Fruit fly (Drosophila melanogaster): ENCODE measurements around the gene CG4956.

dm6 chr3R:25739727-25740126, 38.4 kb downstream of the CG4956 start:
- TF ChIP-seq CG16779 (tag; optimal IDR thresholded peaks at IDR 0.05) (no peak), CG15336 (GFP tag; IDR thresholded peaks at IDR 0.05) (no peak), CG8319 (GFP tag; optimal IDR thresholded peaks at IDR 0.05) (no peak), cyc (GFP tag; optimal IDR thresholded peaks at IDR 0.05) (no peak), Lpt (GFP tag; optimal IDR thresholded peaks at IDR 0.05) (no peak), Blimp-1 (GFP tag; optimal IDR thresholded peaks at IDR 0.05) (no peak), CG11902 (GFP tag; optimal IDR thresholded peaks at IDR 0.05) (no peak), Sox102F (GFP tag; optimal IDR thresholded peaks at IDR 0.05) (no peak), CG6163 (GFP tag; IDR thresholded peaks at IDR 0.05) (no peak), salr (GFP tag; optimal IDR thresholded peaks at IDR 0.05) (no peak), CG6792 (GFP tag; optimal IDR thresholded peaks at IDR 0.05) (no peak), Eip93F (GFP tag; optimal IDR thresholded peaks at IDR 0.05) (no peak), CG8119 (GFP tag; IDR thresholded peaks at IDR 0.05) (no peak)

All from whole organism, prepupa.